Worm (Caenorhabditis elegans) whole organism, L1 larva: ENCODE results near the gene emg-1.
A peak's percentile ranks its signal among the peaks of the same experiment; 100 is the strongest.

Experiments used
- F16B12.6 ChIP-seq: fragments of 150-350 bp; optimal IDR thresholded peaks from 2 replicates; lab custom pipeline; 2014; ENCODE audit warnings: missing biosample characterization, missing genetic modification characterization
- Y116A8C.19 ChIP-seq: sonication (generic microtip); optimal IDR thresholded peaks from 2 replicates; lab custom pipeline; 2016; ENCODE audit warnings: missing compliant biosample characterization, missing genetic modification characterization, borderline replicate concordance
- aha-1 ChIP-seq: fragments of 150-350 bp; optimal IDR thresholded peaks from 2 replicates; lab custom pipeline; 2014; ENCODE audit warnings: missing biosample characterization, missing genetic modification characterization
- alr-1 ChIP-seq: fragments of 200-800 bp; sonication (Bioruptor generic); optimal IDR thresholded peaks from 2 replicates; lab custom pipeline; 2018; ENCODE audit warnings: borderline replicate concordance, mild to moderate bottlenecking, missing genetic modification characterization, missing compliant biosample characterization
- blmp-1 ChIP-seq: fragments of 150-350 bp; optimal IDR thresholded peaks from 2 replicates; lab custom pipeline; 2014; ENCODE audit warnings: missing biosample characterization, missing genetic modification characterization
- ceh-8 ChIP-seq: fragments of 200-800 bp; sonication (Bioruptor generic); optimal IDR thresholded peaks from 2 replicates; lab custom pipeline; 2018; ENCODE audit warnings: mild to moderate bottlenecking, missing genetic modification characterization, moderate library complexity, missing compliant biosample characterization
- ceh-88 ChIP-seq: fragments of 200-800 bp; sonication (Bioruptor generic); IDR thresholded peaks from 2 replicates; pipeline ENCODE4 v1.3.6; 2022; ENCODE audit warnings: missing genetic modification characterization, missing compliant biosample characterization
- ces-1 ChIP-seq: fragments of 150-350 bp; optimal IDR thresholded peaks from 2 replicates; lab custom pipeline; 2014; ENCODE audit warnings: missing biosample characterization, missing genetic modification reagents, missing genetic modification characterization
- dpl-1 ChIP-seq, 3 experiments: fragments of 150-350 bp in 2 of 3; sonication (generic microtip) in 1 of 3; optimal IDR thresholded peaks; 2 replicates each; lab custom pipeline; 2014 to 2017; ENCODE audit warnings: missing biosample characterization in 3 of 3, missing genetic modification characterization in 3 of 3, missing genetic modification reagents in 3 of 3
- dsc-1 ChIP-seq: sonication (generic microtip); optimal IDR thresholded peaks from 2 replicates; lab custom pipeline; 2016; ENCODE audit warnings: mild to moderate bottlenecking, missing genetic modification characterization, missing compliant biosample characterization
- efl-3 ChIP-seq: fragments of 200-800 bp; sonication (Bioruptor generic); optimal IDR thresholded peaks from 2 replicates; lab custom pipeline; 2018; ENCODE audit warnings: mild to moderate bottlenecking, missing genetic modification characterization, missing compliant biosample characterization
- egl-27 ChIP-seq, 2 experiments: fragments of 150-350 bp in 1 of 2; sonication (generic microtip); optimal IDR thresholded peaks; 3 replicates each; lab custom pipeline; 2017 to 2018; ENCODE audit warnings: missing biosample characterization in 2 of 2, missing genetic modification characterization in 2 of 2, missing genetic modification reagents in 2 of 2
- elt-2 ChIP-seq: sonication (generic microtip); optimal IDR thresholded peaks from 2 replicates; lab custom pipeline; 2016; ENCODE audit warnings: missing genetic modification characterization, mild to moderate bottlenecking, inconsistent platforms, missing compliant biosample characterization, missing genetic modification reagents
- ets-5 ChIP-seq: fragments of 200-800 bp; sonication (Bioruptor generic); IDR thresholded peaks from 2 replicates; pipeline ENCODE4 v1.3.6; 2022; ENCODE audit warnings: missing genetic modification characterization, missing compliant biosample characterization
- fkh-4 ChIP-seq: sonication (generic microtip); optimal IDR thresholded peaks from 2 replicates; lab custom pipeline; 2016; ENCODE audit warnings: missing compliant biosample characterization, missing genetic modification characterization, borderline replicate concordance
- irx-1 ChIP-seq: sonication (generic microtip); optimal IDR thresholded peaks from 2 replicates; lab custom pipeline; 2016; ENCODE audit warnings: missing genetic modification characterization, missing compliant biosample characterization
- jun-1 ChIP-seq: fragments of 150-350 bp; optimal IDR thresholded peaks from 2 replicates; lab custom pipeline; 2014; ENCODE audit warnings: missing biosample characterization, missing genetic modification reagents, missing genetic modification characterization
- lin-13 ChIP-seq: fragments of 150-350 bp; optimal IDR thresholded peaks from 2 replicates; lab custom pipeline; 2014; ENCODE audit warnings: missing biosample characterization, missing genetic modification reagents, missing genetic modification characterization
- lin-14 ChIP-seq: fragments of 200-800 bp; sonication (Bioruptor generic); optimal IDR thresholded peaks from 2 replicates; lab custom pipeline; 2018; ENCODE audit warnings: mild to moderate bottlenecking, missing genetic modification characterization, moderate library complexity, missing compliant biosample characterization
- lin-15B ChIP-seq: fragments of 150-350 bp; sonication (generic microtip); optimal IDR thresholded peaks from 3 replicates; lab custom pipeline; 2014; ENCODE audit warnings: missing biosample characterization, missing genetic modification characterization
- lin-35 ChIP-seq, 2 experiments: fragments of 150-350 bp; optimal IDR thresholded peaks; 2 replicates each; lab custom pipeline; 2014; ENCODE audit warnings: missing biosample characterization in 2 of 2, missing genetic modification characterization in 2 of 2, missing genetic modification reagents in 2 of 2
- lsy-2 ChIP-seq, 2 experiments: fragments of 150-350 bp; optimal IDR thresholded peaks; 2 replicates each; lab custom pipeline; 2014; ENCODE audit warnings: missing biosample characterization in 2 of 2, missing genetic modification characterization in 2 of 2
- mab-9 ChIP-seq: fragments of 200-800 bp; sonication (Bioruptor generic); IDR thresholded peaks from 2 replicates; pipeline ENCODE4 v1.3.6; 2022; ENCODE audit warnings: missing genetic modification reagents, missing genetic modification characterization, missing compliant biosample characterization
- nhr-11 ChIP-seq: fragments of 150-350 bp; optimal IDR thresholded peaks from 2 replicates; lab custom pipeline; 2014; ENCODE audit warnings: missing biosample characterization, missing genetic modification characterization
- nhr-12 ChIP-seq: sonication (generic microtip); optimal IDR thresholded peaks from 2 replicates; lab custom pipeline; 2017; ENCODE audit warnings: missing biosample characterization, missing genetic modification characterization
- nhr-20 ChIP-seq: sonication (generic microtip); optimal IDR thresholded peaks from 2 replicates; lab custom pipeline; 2016; ENCODE audit warnings: mild to moderate bottlenecking, missing genetic modification characterization, missing compliant biosample characterization
- nhr-237 ChIP-seq: fragments of 150-350 bp; optimal IDR thresholded peaks from 2 replicates; lab custom pipeline; 2014; ENCODE audit warnings: missing biosample characterization, missing genetic modification characterization
- nhr-28 ChIP-seq: fragments of 150-350 bp; optimal IDR thresholded peaks from 2 replicates; lab custom pipeline; 2014; ENCODE audit warnings: missing biosample characterization, missing genetic modification characterization
- nhr-71 ChIP-seq: sonication (generic microtip); optimal IDR thresholded peaks from 2 replicates; lab custom pipeline; 2016; ENCODE audit warnings: mild to moderate bottlenecking, missing genetic modification characterization, moderate library complexity, missing compliant biosample characterization
- nhr-85 ChIP-seq: sonication (generic microtip); peaks from one replicate; lab custom pipeline; 2016; ENCODE audit warnings: missing genetic modification characterization, inconsistent platforms, missing compliant biosample characterization
- nhr-90 ChIP-seq: sonication (generic microtip); optimal IDR thresholded peaks from 2 replicates; lab custom pipeline; 2016; ENCODE audit warnings: mild to moderate bottlenecking, missing genetic modification characterization, missing compliant biosample characterization; ENCODE audit not compliant: poor library complexity
- pag-3 ChIP-seq: sonication (generic microtip); optimal IDR thresholded peaks from 2 replicates; lab custom pipeline; 2017; ENCODE audit warnings: missing genetic modification characterization, mild to moderate bottlenecking, missing compliant biosample characterization, antibody characterized with exemption, borderline replicate concordance; ENCODE audit not compliant: insufficient read depth
- pqm-1 ChIP-seq: sonication (generic microtip); optimal IDR thresholded peaks from 3 replicates; lab custom pipeline; 2017; ENCODE audit warnings: missing biosample characterization, missing genetic modification characterization
- rnt-1 ChIP-seq: sonication (generic microtip); optimal IDR thresholded peaks from 2 replicates; lab custom pipeline; 2016; ENCODE audit warnings: mild to moderate bottlenecking, missing genetic modification characterization, moderate library complexity, missing compliant biosample characterization
- skn-1 ChIP-seq: fragments of 150-350 bp; optimal IDR thresholded peaks from 2 replicates; lab custom pipeline; 2014; ENCODE audit warnings: missing biosample characterization, missing genetic modification characterization
- snpc-4 ChIP-seq: fragments of 150-350 bp; optimal IDR thresholded peaks from 2 replicates; lab custom pipeline; 2014; ENCODE audit warnings: missing biosample characterization, missing genetic modification characterization
- snu-23 ChIP-seq: sonication (generic microtip); optimal IDR thresholded peaks from 2 replicates; lab custom pipeline; 2016; ENCODE audit warnings: missing genetic modification characterization, missing compliant biosample characterization
- sox-4 ChIP-seq: sonication (generic microtip); optimal IDR thresholded peaks from 2 replicates; lab custom pipeline; 2016; ENCODE audit warnings: missing genetic modification characterization, missing compliant biosample characterization
- sup-37 ChIP-seq: fragments of 200-800 bp; sonication (Bioruptor generic); optimal IDR thresholded peaks from 2 replicates; lab custom pipeline; 2018; ENCODE audit warnings: mild to moderate bottlenecking, missing genetic modification characterization, missing compliant biosample characterization
- tlp-1 ChIP-seq: fragments of 150-350 bp; optimal IDR thresholded peaks from 2 replicates; lab custom pipeline; 2014; ENCODE audit warnings: missing biosample characterization, missing genetic modification characterization
- unc-130 ChIP-seq: fragments of 150-350 bp; optimal IDR thresholded peaks from 2 replicates; lab custom pipeline; 2017; ENCODE audit warnings: missing biosample characterization, missing genetic modification characterization, inconsistent platforms
- unc-30 ChIP-seq: sonication (generic microtip); optimal IDR thresholded peaks from 2 replicates; lab custom pipeline; 2017; ENCODE audit warnings: missing biosample characterization, missing genetic modification characterization
- unc-62 ChIP-seq: fragments of 150-350 bp; optimal IDR thresholded peaks from 2 replicates; lab custom pipeline; 2014; ENCODE audit warnings: missing biosample characterization, missing genetic modification reagents, missing genetic modification characterization
- unc-86 ChIP-seq: sonication (generic microtip); optimal IDR thresholded peaks from 2 replicates; lab custom pipeline; 2016; ENCODE audit warnings: missing genetic modification characterization, missing compliant biosample characterization
- vab-15 ChIP-seq: sonication (generic microtip); optimal IDR thresholded peaks from 2 replicates; lab custom pipeline; 2017; ENCODE audit warnings: missing genotype, mild to moderate bottlenecking, missing genetic modification characterization, missing compliant biosample characterization
- xbp-1 ChIP-seq: sonication (generic microtip); optimal IDR thresholded peaks from 2 replicates; lab custom pipeline; 2016; ENCODE audit warnings: missing genetic modification characterization, missing compliant biosample characterization
- ztf-11 ChIP-seq, 2 experiments: sonication (generic microtip); optimal IDR thresholded peaks; 2 replicates each; lab custom pipeline; 2016 to 2017; ENCODE audit warnings: missing genetic modification characterization in 2 of 2, missing biosample characterization in 1 of 2, missing compliant biosample characterization in 1 of 2

The emg-1 gene

ce11 chrIII:10612333-10612732, 37.0 kb upstream of the emg-1 start, which contains the start of gene Y39A1A.24:
Y39A1A.24 (plus strand) TSS chrIII:10612633.
- TF ChIP-seq vab-15 (tag; lab: Kevin White, UChicago) (no peak), ztf-11 (tag; optimal IDR thresholded peaks at IDR 0.05; lab: Kevin White, UChicago) (no peak), lin-13 (GFP tag; lab: Kevin White, UChicago) (no peak), snpc-4 (no peak)
- TF ChIP-seq, all 84 proteins: peak for 0

DNA sequence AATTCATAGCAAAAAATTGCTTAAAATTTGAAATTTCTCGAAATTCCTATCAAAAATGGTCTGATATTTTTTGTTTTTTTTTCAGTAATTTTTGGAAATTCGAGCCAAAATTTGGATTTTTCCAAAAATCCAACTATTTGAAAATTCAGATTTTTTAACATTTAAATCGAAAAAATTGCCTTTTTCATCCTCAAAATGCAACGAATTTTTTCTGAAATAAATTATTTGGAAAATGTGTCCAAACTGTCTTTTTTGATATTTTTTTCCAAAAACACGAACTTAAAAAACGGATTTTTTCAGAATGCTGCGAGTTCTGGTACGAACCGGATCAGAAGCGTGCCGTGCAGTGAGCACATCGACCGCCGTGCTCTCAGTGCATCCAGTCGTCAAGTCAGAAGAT, 34.2 kb upstream of the emg-1 start, which contains the start of gene mrpl-22:
Gene mrpl-22 (plus strand): TSS at position 301 of the 400 bp plus-strand sequence.
- TF ChIP-seq fkh-4 (tag; lab: Kevin White, UChicago) (no peak), nhr-71 (tag; lab: Kevin White, UChicago) (no peak), blmp-1 (no peak), nhr-11 (tag; lab: Kevin White, UChicago) (no peak), ceh-8 (GFP tag; lab: Kevin White, UChicago) (no peak), mab-9 (GFP tag; lab: Robert Waterston, UW) (no peak), dsc-1 (no peak), unc-130 (tag; lab: Kevin White, UChicago) (no peak), lin-35 (GFP tag; optimal IDR thresholded peaks at IDR 0.05; lab: Kevin White, UChicago) (no peak), irx-1 (no peak), elt-2 (tag; lab: Kevin White, UChicago) (no peak)

DNA sequence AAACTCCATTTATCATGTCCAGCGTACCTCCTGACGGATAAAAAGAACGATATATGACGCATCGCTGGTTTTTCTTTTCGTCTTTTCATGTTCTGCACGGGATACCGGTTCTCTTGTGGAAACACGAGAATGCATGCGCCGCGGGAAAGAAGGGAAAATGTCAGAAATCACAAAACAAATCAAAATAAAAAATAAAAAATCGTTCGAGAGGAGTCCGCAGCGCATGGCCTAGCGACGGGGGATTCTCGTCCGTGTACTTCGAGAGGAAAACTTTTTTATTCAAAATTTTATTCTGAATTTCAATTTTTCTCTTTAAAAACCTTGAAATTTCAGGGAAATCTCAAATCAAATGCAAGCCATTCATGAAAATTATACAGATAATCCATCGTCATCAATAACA, 28.1 kb upstream of the emg-1 start, which contains the start of the genes lron-10 and hpr-9:
Gene lron-10 (minus strand): TSS at position 162 of the 400 bp plus-strand sequence.
Gene hpr-9 (plus strand): TSS at position 344 of the 400 bp plus-strand sequence.
- TF ChIP-seq unc-30 (tag; lab: Kevin White, UChicago) (no peak), sox-4 (peak; percentile 94), egl-27 (tag; optimal IDR thresholded peaks at IDR 0.05; lab: Kevin White, UChicago) (no peak), sup-37 (peak; percentile 47), snu-23 (peak; percentile 94), skn-1 (tag; lab: Kevin White, UChicago) (peak; percentile 80), pqm-1 (no peak), lin-15B (tag; lab: Kevin White, UChicago) (peak; percentile 27), xbp-1 (tag; lab: Kevin White, UChicago) (peak; percentile 84), nhr-11 (tag; lab: Kevin White, UChicago) (no peak), lin-13 (GFP tag; lab: Kevin White, UChicago) (peak; percentile 77), nhr-12 (tag; lab: Kevin White, UChicago) (no peak), Y116A8C.19 (tag; lab: Kevin White, UChicago) (peak; percentile 87), unc-62 (no peak), alr-1 (no peak), aha-1 (tag; lab: Kevin White, UChicago) (no peak), elt-2 (tag; lab: Kevin White, UChicago) (peak; percentile 70), ces-1 (no peak), mab-9 (GFP tag; lab: Robert Waterston, UW) (peak; percentile 90), efl-3 (GFP tag; lab: Kevin White, UChicago) (peak; percentile 77), lsy-2 (tag; optimal IDR thresholded peaks at IDR 0.05; lab: Kevin White, UChicago) (peak; percentile 83 to 86), ceh-88 (GFP tag; lab: Robert Waterston, UW) (peak; percentile 61; the same call in 1 of the 2 replicates), unc-86 (peak; percentile 70), nhr-90 (tag; lab: Kevin White, UChicago) (peak; percentile 97), nhr-85 (peak; percentile 98), tlp-1 (tag; lab: Kevin White, UChicago) (no peak), lin-14 (GFP tag; lab: Kevin White, UChicago) (peak; percentile 87), nhr-237 (tag; lab: Kevin White, UChicago) (peak; percentile 38), dpl-1 (GFP tag; optimal IDR thresholded peaks at IDR 0.05; lab: Kevin White, UChicago) (peak; percentile 76 to 85 (median 82)), pag-3 (tag; lab: Kevin White, UChicago) (no peak), rnt-1 (peak; percentile 99), nhr-28 (tag; lab: Kevin White, UChicago) (no peak), jun-1 (peak; percentile 28), F16B12.6 (tag; lab: Kevin White, UChicago) (peak; percentile 45), lin-35 (GFP tag; optimal IDR thresholded peaks at IDR 0.05; lab: Kevin White, UChicago) (peak; percentile 78 to 90), ets-5 (GFP tag; lab: Robert Waterston, UW) (no peak), ztf-11 (tag; optimal IDR thresholded peaks at IDR 0.05; lab: Kevin White, UChicago) (peak in 1 of 2 experiments; percentile 96), fkh-4 (tag; lab: Kevin White, UChicago) (peak; percentile 98), nhr-20 (tag; lab: Kevin White, UChicago) (peak; percentile 91)
